Worm (Caenorhabditis elegans) whole organism, young adult: ENCODE results near the gene polk-1.
A peak's percentile ranks its signal among the peaks of the same experiment; 100 is the strongest.

Source experiments
- B0019.2 ChIP-seq: fragments of 200-800 bp; sonication (Bioruptor generic); conservative IDR thresholded peaks from 2 replicates; pipeline ENCODE4 v1.3.6; 2022; ENCODE audit warnings: missing genetic modification reagents, missing genetic modification characterization, missing compliant biosample characterization
- B0035.1 ChIP-seq: sonication (generic microtip); optimal IDR thresholded peaks from 2 replicates; lab custom pipeline; 2016; ENCODE audit warnings: missing genetic modification characterization, mild to moderate bottlenecking, missing compliant biosample characterization, missing genotype, missing genetic modification reagents
- C17E4.6 ChIP-seq: fragments of 200-800 bp; sonication (Bioruptor generic); IDR thresholded peaks from 2 replicates; pipeline ENCODE4 v1.3.6; 2022; ENCODE audit warnings: missing genetic modification reagents, missing genetic modification characterization, missing compliant biosample characterization
- F57C9.4 ChIP-seq: sonication (generic microtip); optimal IDR thresholded peaks from 2 replicates; lab custom pipeline; 2017; ENCODE audit warnings: mild to moderate bottlenecking, missing genetic modification characterization, missing compliant biosample characterization
- K12H6.12 ChIP-seq: fragments of 200-800 bp; sonication (Bioruptor generic); optimal IDR thresholded peaks from 2 replicates; lab custom pipeline; 2018; ENCODE audit warnings: mild to moderate bottlenecking, missing genetic modification characterization, missing compliant biosample characterization
- Y56A3A.18 ChIP-seq: fragments of 200-800 bp; sonication (Bioruptor generic); IDR thresholded peaks from 2 replicates; pipeline ENCODE4 v1.3.6; 2022; ENCODE audit warnings: missing genetic modification reagents, missing genetic modification characterization, missing compliant biosample characterization
- Y79H2A.3 ChIP-seq: fragments of 200-800 bp; sonication (Bioruptor generic); conservative IDR thresholded peaks from 2 replicates; pipeline ENCODE4 v1.3.6; 2022; ENCODE audit warnings: missing genetic modification reagents, missing genetic modification characterization, missing compliant biosample characterization
- akir-1 ChIP-seq: fragments of 200-800 bp; sonication (Bioruptor generic); optimal IDR thresholded peaks from 2 replicates; lab custom pipeline; 2018; ENCODE audit warnings: mild to moderate bottlenecking, missing genetic modification characterization, moderate library complexity, missing compliant biosample characterization
- aptf-2 ChIP-seq: fragments of 200-800 bp; sonication (Bioruptor generic); conservative IDR thresholded peaks from 2 replicates; pipeline ENCODE4 v1.3.6; 2022; ENCODE audit warnings: missing genetic modification reagents, missing genetic modification characterization, missing compliant biosample characterization
- attf-3 ChIP-seq: fragments of 200-800 bp; sonication (Bioruptor generic); conservative IDR thresholded peaks from 2 replicates; pipeline ENCODE4 v1.3.6; 2022; ENCODE audit warnings: missing genetic modification reagents, missing genetic modification characterization, missing compliant biosample characterization
- bed-1 ChIP-seq: fragments of 200-800 bp; sonication (Bioruptor generic); IDR thresholded peaks from 2 replicates; pipeline ENCODE4 v1.3.6; 2022; ENCODE audit warnings: missing genetic modification reagents, missing genetic modification characterization, missing compliant biosample characterization
- cebp-1 ChIP-seq, 2 experiments: fragments of 200-800 bp in 1 of 2; sonication (Bioruptor generic) in 1 of 2; sonication (generic microtip) in 1 of 2; IDR thresholded peaks in 1 of 2; optimal IDR thresholded peaks in 1 of 2; 2 replicates each; pipeline versions ENCODE4 v1.3.6 to Lab custom; 2017 to 2022; ENCODE audit warnings: missing compliant biosample characterization in 2 of 2, missing genetic modification characterization in 2 of 2, mild to moderate bottlenecking in 1 of 2, missing genetic modification reagents in 1 of 2, moderate library complexity in 1 of 2
- ceh-58 ChIP-seq: fragments of 200-800 bp; sonication (Bioruptor generic); IDR thresholded peaks from 2 replicates; pipeline ENCODE4 v1.3.6; 2022; ENCODE audit warnings: missing genetic modification characterization, missing compliant biosample characterization
- efl-1 ChIP-seq: fragments of 150-350 bp; optimal IDR thresholded peaks from 2 replicates; lab custom pipeline; 2014; ENCODE audit warnings: missing biosample characterization, missing genetic modification reagents, missing genetic modification characterization
- egl-18 ChIP-seq: fragments of 200-800 bp; sonication (Bioruptor generic); IDR thresholded peaks from 2 replicates; pipeline ENCODE4 v1.3.6; 2022; ENCODE audit warnings: missing genetic modification reagents, missing genetic modification characterization, missing compliant biosample characterization
- ets-4 ChIP-seq: fragments of 200-800 bp; sonication (Bioruptor generic); optimal IDR thresholded peaks from 2 replicates; lab custom pipeline; 2018; ENCODE audit warnings: mild to moderate bottlenecking, missing genetic modification characterization, missing compliant biosample characterization
- fkh-3 ChIP-seq: sonication (generic microtip); optimal IDR thresholded peaks from 2 replicates; lab custom pipeline; 2016; ENCODE audit warnings: mild to moderate bottlenecking, missing genetic modification characterization, missing compliant biosample characterization
- hrde-1 ChIP-seq: sonication (generic microtip); optimal IDR thresholded peaks from 2 replicates; lab custom pipeline; 2016; ENCODE audit warnings: missing genetic modification characterization, mild to moderate bottlenecking, missing compliant biosample characterization, moderate library complexity, missing genotype, missing genetic modification reagents, borderline replicate concordance
- lag-1 ChIP-seq: fragments of 200-800 bp; sonication (Bioruptor generic); IDR thresholded peaks from 2 replicates; pipeline ENCODE4 v1.3.6; 2022; ENCODE audit warnings: missing genetic modification reagents, missing genetic modification characterization, missing compliant biosample characterization
- lin-26 ChIP-seq: fragments of 200-800 bp; sonication (Bioruptor generic); IDR thresholded peaks from 2 replicates; pipeline ENCODE4 v1.3.6; 2022; ENCODE audit warnings: missing genetic modification reagents, missing genetic modification characterization, missing compliant biosample characterization
- lin-54 ChIP-seq: fragments of 200-800 bp; sonication (Bioruptor generic); optimal IDR thresholded peaks from 2 replicates; lab custom pipeline; 2018; ENCODE audit warnings: mild to moderate bottlenecking, missing genetic modification characterization, missing compliant biosample characterization
- lir-1 ChIP-seq: fragments of 200-800 bp; sonication (Bioruptor generic); conservative IDR thresholded peaks from 2 replicates; pipeline ENCODE4 v1.3.6; 2022; ENCODE audit warnings: missing genetic modification reagents, missing genetic modification characterization, missing compliant biosample characterization
- lsl-1 ChIP-seq: fragments of 200-800 bp; sonication (Bioruptor generic); optimal IDR thresholded peaks from 2 replicates; lab custom pipeline; 2018; ENCODE audit warnings: mild to moderate bottlenecking, missing genetic modification characterization, moderate library complexity, missing compliant biosample characterization
- lsy-27 ChIP-seq: sonication (generic microtip); optimal IDR thresholded peaks from 2 replicates; lab custom pipeline; 2017; ENCODE audit warnings: missing genetic modification characterization, mild to moderate bottlenecking, missing compliant biosample characterization, antibody characterized with exemption, missing genotype, borderline replicate concordance; ENCODE audit not compliant: insufficient read depth
- madf-10 ChIP-seq: sonication (generic microtip); optimal IDR thresholded peaks from 2 replicates; lab custom pipeline; 2016; ENCODE audit warnings: mild to moderate bottlenecking, missing genetic modification characterization, missing compliant biosample characterization
- madf-8 ChIP-seq: fragments of 200-800 bp; sonication (Bioruptor generic); conservative IDR thresholded peaks from 2 replicates; pipeline ENCODE4 v1.3.6; 2022; ENCODE audit warnings: missing genetic modification reagents, missing genetic modification characterization, missing compliant biosample characterization
- mcd-1 ChIP-seq: fragments of 200-800 bp; sonication (Bioruptor generic); IDR thresholded peaks from 2 replicates; pipeline ENCODE4 v1.3.6; 2022; ENCODE audit warnings: missing genetic modification reagents, missing genetic modification characterization, missing compliant biosample characterization
- mel-28 ChIP-seq: sonication (generic microtip); optimal IDR thresholded peaks from 2 replicates; lab custom pipeline; 2016; ENCODE audit warnings: borderline replicate concordance, mild to moderate bottlenecking, missing genetic modification characterization, missing compliant biosample characterization
- nfya-2 ChIP-seq: fragments of 200-800 bp; sonication (Bioruptor generic); IDR thresholded peaks from 2 replicates; pipeline ENCODE4 v1.3.6; 2022; ENCODE audit warnings: missing genetic modification reagents, missing genetic modification characterization, missing compliant biosample characterization
- nfyb-1 ChIP-seq: fragments of 200-800 bp; sonication (Bioruptor generic); IDR thresholded peaks from 2 replicates; pipeline ENCODE4 v1.3.6; 2022; ENCODE audit warnings: missing genetic modification reagents, missing genetic modification characterization, missing compliant biosample characterization
- nhr-120 ChIP-seq: fragments of 200-800 bp; sonication (Bioruptor generic); IDR thresholded peaks from 2 replicates; pipeline ENCODE4 v1.3.6; 2022; ENCODE audit warnings: missing genetic modification characterization, missing compliant biosample characterization
- nhr-80 ChIP-seq: sonication (generic microtip); optimal IDR thresholded peaks from 2 replicates; lab custom pipeline; 2016; ENCODE audit warnings: missing genetic modification characterization, missing compliant biosample characterization
- pbrm-1 ChIP-seq: fragments of 200-800 bp; sonication (Bioruptor generic); IDR thresholded peaks from 2 replicates; pipeline ENCODE4 v1.3.6; 2022; ENCODE audit warnings: missing genetic modification reagents, missing genetic modification characterization, missing compliant biosample characterization
- sdz-38 ChIP-seq: sonication (generic microtip); optimal IDR thresholded peaks from 2 replicates; lab custom pipeline; 2016; ENCODE audit warnings: missing genotype, missing genetic modification characterization, missing compliant biosample characterization
- snpc-1.1 ChIP-seq: sonication (generic microtip); optimal IDR thresholded peaks from 2 replicates; lab custom pipeline; 2017; ENCODE audit warnings: missing genetic modification characterization, mild to moderate bottlenecking, missing compliant biosample characterization, antibody characterized with exemption, moderate library complexity, missing genotype, missing genetic modification reagents; ENCODE audit not compliant: insufficient read depth
- somi-1 ChIP-seq: fragments of 200-800 bp; sonication (Bioruptor generic); optimal IDR thresholded peaks from 2 replicates; lab custom pipeline; 2018; ENCODE audit warnings: mild to moderate bottlenecking, missing genetic modification characterization, missing compliant biosample characterization
- sptf-2 ChIP-seq: fragments of 200-800 bp; sonication (Bioruptor generic); optimal IDR thresholded peaks from 2 replicates; lab custom pipeline; 2018; ENCODE audit warnings: mild to moderate bottlenecking, missing genetic modification characterization, missing compliant biosample characterization
- tlf-1 ChIP-seq: fragments of 200-800 bp; sonication (Bioruptor generic); optimal IDR thresholded peaks from 2 replicates; lab custom pipeline; 2018; ENCODE audit warnings: mild to moderate bottlenecking, missing genetic modification characterization, missing compliant biosample characterization
- unc-62 ChIP-seq: fragments of 150-350 bp; optimal IDR thresholded peaks from 2 replicates; lab custom pipeline; 2014; ENCODE audit warnings: missing biosample characterization, missing genetic modification reagents, missing genetic modification characterization
- ztf-22 ChIP-seq: fragments of 200-800 bp; sonication (Bioruptor generic); optimal IDR thresholded peaks from 2 replicates; lab custom pipeline; 2018; ENCODE audit warnings: mild to moderate bottlenecking, missing genetic modification characterization, moderate library complexity, missing compliant biosample characterization

polk-1 gene

DNA sequence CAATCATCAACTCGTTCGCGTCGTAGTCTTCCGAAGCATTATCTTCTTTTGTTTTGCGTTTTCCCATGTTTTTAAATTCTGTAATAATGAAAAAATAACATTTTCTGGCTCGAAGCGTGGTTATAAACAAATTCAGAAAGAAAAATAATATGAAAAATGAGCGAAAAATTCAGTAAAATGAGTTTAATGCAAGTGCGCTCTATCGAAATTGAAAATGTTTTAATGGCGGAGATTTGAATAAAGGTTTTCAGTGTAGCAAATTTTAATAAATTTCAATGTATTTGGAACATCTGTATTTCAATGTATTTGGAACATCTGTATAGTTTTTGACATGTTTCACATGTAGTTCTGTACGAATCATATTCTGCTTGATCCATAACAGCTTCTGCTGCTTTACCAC lies 13.9 kb downstream of the polk-1 start, which contains the start of gene rha-2:
rha-2 (minus strand) TSS at position 80 of the 400 bp plus-strand sequence.
- TF ChIP-seq sptf-2 (GFP tag; lab: Kevin White, UChicago) (no peak), nfyb-1 (GFP tag; lab: Robert Waterston, UW) (no peak), B0019.2 (GFP tag; lab: Robert Waterston, UW) (no peak), nfya-2 (GFP tag; lab: Robert Waterston, UW) (no peak), efl-1 (GFP tag; lab: Kevin White, UChicago) (peak; percentile 51), ceh-58 (no peak), akir-1 (GFP tag; lab: Kevin White, UChicago) (no peak), lir-1 (no peak), nhr-120 (GFP tag; lab: Robert Waterston, UW) (no peak), mcd-1 (GFP tag; lab: Robert Waterston, UW) (peak; percentile 76), aptf-2 (GFP tag; lab: Robert Waterston, UW) (no peak), ztf-22 (no peak), somi-1 (GFP tag; lab: Kevin White, UChicago) (no peak), lin-54 (GFP tag; lab: Kevin White, UChicago) (peak; percentile 42), bed-1 (GFP tag; lab: Robert Waterston, UW) (no peak), B0035.1 (no peak)

DNA sequence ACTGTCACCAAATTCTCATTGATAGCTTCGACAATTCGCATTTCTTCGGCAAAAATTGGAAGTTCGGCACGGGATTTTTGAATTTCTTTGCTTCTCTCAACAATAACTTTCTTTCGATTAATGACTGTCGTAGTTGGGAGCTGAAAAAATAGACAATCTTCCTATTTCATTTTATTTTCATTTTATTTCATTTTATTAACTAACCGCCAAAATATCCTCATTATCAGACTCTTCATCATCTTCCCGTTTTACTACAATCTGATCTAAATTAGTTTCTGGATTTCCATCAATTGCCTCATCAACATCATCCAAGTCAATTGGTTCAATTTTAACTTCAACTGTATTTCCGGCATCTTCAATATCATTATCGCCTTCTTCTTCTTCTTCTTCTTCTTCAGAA lies 14.8 kb downstream of the polk-1 start:
- TF ChIP-seq fkh-3 (tag; lab: Kevin White, UChicago) (no peak), Y79H2A.3 (no peak), pbrm-1 (GFP tag; lab: Robert Waterston, UW) (no peak), somi-1 (GFP tag; lab: Kevin White, UChicago) (no peak), ets-4 (no peak), sdz-38 (tag; lab: Kevin White, UChicago) (no peak), lsy-27 (tag; lab: Kevin White, UChicago) (no peak), unc-62 (GFP tag; lab: Kevin White, UChicago) (no peak), tlf-1 (GFP tag; lab: Kevin White, UChicago) (no peak), snpc-1.1 (tag; lab: Kevin White, UChicago) (no peak), hrde-1 (tag; lab: Kevin White, UChicago) (no peak), lin-54 (GFP tag; lab: Kevin White, UChicago) (no peak), nhr-120 (GFP tag; lab: Robert Waterston, UW) (no peak)
- TF ChIP-seq, all 124 proteins: peak for 0

DNA sequence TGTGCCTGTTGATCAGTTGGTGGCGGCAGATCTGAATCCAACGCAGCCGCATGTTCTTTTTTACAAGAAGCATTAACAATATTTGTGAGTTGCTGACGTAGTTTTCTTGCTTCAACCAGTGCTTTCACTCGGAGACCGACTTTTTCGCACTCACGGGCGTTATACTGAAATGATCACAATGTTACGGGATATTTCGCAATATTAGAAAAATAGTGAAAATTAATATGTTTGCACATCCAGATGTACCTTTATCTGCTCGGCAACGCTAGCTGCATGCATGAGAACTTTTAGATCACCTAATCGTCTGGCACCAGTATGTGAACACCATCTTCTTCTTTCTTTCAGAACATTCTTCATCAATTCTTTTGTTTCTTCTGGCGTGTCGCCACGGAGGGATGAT lies 17.1 kb downstream of the polk-1 start:
- TF ChIP-seq cebp-1 (GFP tag; IDR thresholded peaks at IDR 0.05; lab: Robert Waterston, UW) (peak; percentile 47; the same call in 1 of the 2 replicates), cebp-1 (tag; optimal IDR thresholded peaks at IDR 0.05; lab: Kevin White, UChicago) (peak; percentile 90), snpc-1.1 (tag; lab: Kevin White, UChicago) (no peak)

DNA sequence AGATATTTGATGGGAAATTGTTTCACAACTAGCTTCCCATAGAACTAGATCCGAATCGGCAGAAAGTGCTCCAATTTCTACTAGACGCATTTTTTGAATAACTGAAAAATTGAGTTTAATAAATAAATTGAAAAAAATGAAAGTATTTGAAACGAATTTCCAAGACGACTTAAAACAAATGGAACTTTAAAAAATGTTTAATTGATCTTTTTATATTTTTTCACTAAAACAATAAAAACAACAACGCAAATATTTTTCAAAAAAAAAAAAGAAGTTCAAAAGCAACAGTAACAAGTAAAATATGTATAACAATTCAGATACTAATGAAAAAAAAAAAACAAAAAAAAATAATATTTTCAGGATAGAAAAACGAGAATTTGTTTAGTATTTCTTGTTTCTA lies 18.7 kb downstream of the polk-1 start, which contains the start of gene C06E1.9:
C06E1.9 (minus strand) TSS at position 101 of the 400 bp plus-strand sequence.
- no peak for TF ChIP-seq madf-10
- TF ChIP-seq lsl-1, result no peak
- no peak for TF ChIP-seq cebp-1 (GFP tag; IDR thresholded peaks at IDR 0.05; lab: Robert Waterston, UW)
- no peak for TF ChIP-seq cebp-1 (tag; optimal IDR thresholded peaks at IDR 0.05; lab: Kevin White, UChicago)
- no peak for TF ChIP-seq K12H6.12
- TF ChIP-seq attf-3, result no peak
- TF ChIP-seq F57C9.4, result no peak
- TF ChIP-seq efl-1 (GFP tag; lab: Kevin White, UChicago), result no peak
- no peak for TF ChIP-seq madf-8 (GFP tag; lab: Robert Waterston, UW)
- no peak for TF ChIP-seq Y56A3A.18
- TF ChIP-seq lag-1, result no peak
- TF ChIP-seq sptf-2 (GFP tag; lab: Kevin White, UChicago), result no peak
- no peak for TF ChIP-seq egl-18 (GFP tag; lab: Robert Waterston, UW)
- no peak for TF ChIP-seq mel-28 (tag; lab: Kevin White, UChicago)
- no peak for TF ChIP-seq tlf-1 (GFP tag; lab: Kevin White, UChicago)
- no peak for TF ChIP-seq lin-26 (GFP tag; lab: Robert Waterston, UW)
- TF ChIP-seq C17E4.6, result no peak
- no peak for TF ChIP-seq nhr-80
- no peak for TF ChIP-seq lsy-27 (tag; lab: Kevin White, UChicago)
